Fruit fly (Drosophila melanogaster): ENCODE data around the gene Dip-C.

The Dip-C gene

DNA sequence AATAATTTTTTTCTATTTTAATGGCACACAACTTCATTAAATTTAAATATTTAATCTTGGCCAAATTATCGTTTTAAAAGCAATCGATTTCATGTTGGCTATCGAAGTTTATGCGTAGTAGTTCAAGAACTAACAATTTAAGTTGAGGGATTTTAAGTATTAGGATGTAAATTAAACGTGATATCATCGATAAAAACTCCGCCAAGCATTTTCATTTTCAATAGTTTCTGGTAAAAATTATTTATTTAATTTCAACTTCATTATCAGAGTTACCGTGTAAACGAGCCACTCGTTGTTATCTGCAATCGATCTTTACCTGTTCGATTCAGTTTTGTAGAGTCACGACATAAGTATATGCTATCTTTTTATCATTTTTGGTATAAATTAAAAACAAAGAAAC is 10.6 kb downstream of the Dip-C start (continued):
- TF ChIP-seq CG18011 (GFP tag; optimal IDR thresholded peaks at IDR 0.05) (peak; percentile 84), Aef1 (GFP tag; IDR thresholded peaks at IDR 0.05) (peak; percentile 95), CG11695 (GFP tag; IDR thresholded peaks at IDR 0.05) (peak; percentile 97), BEAF-32 (GFP tag; optimal IDR thresholded peaks at IDR 0.05) (peak; percentile 46), bigmax (GFP tag; optimal IDR thresholded peaks at IDR 0.05) (peak; percentile 74), peb (GFP tag; IDR thresholded peaks at IDR 0.05) (peak; percentile 92), CG14667 (GFP tag; IDR thresholded peaks at IDR 0.05) (peak; percentile 84), NC2β (GFP tag; optimal IDR thresholded peaks at IDR 0.05) (peak; percentile 99), CG32772 (GFP tag; IDR thresholded peaks at IDR 0.05) (peak; percentile 88), H2.0 (GFP tag; IDR thresholded peaks at IDR 0.05) (peak; percentile 96), sisA (GFP tag; IDR thresholded peaks at IDR 0.05) (peak; percentile 89), CG3995 (GFP tag; optimal IDR thresholded peaks at IDR 0.05) (peak; percentile 89), NK7.1 (GFP tag; optimal IDR thresholded peaks at IDR 0.05) (peak; percentile 95), exex (tag; optimal IDR thresholded peaks at IDR 0.05) (peak; percentile 92), CG18619 (GFP tag; optimal IDR thresholded peaks at IDR 0.05) (peak; percentile 94), CG7987 (GFP tag; optimal IDR thresholded peaks at IDR 0.05) (peak; percentile 96), sens-2 (GFP tag; IDR thresholded peaks at IDR 0.05) (peak; percentile 97), ham (GFP tag; IDR thresholded peaks at IDR 0.05) (peak; percentile 57; the same call in 1 of the 2 replicates), Hand (GFP tag; optimal IDR thresholded peaks at IDR 0.05) (peak; percentile 92), ci (GFP tag; IDR thresholded peaks at IDR 0.05) (peak; percentile 99), hb (GFP tag; IDR thresholded peaks at IDR 0.05; ENCODE audit: partially characterized antibody) (no peak), p53 (GFP tag; optimal IDR thresholded peaks at IDR 0.05) (peak; percentile 80), Neu2 (GFP tag; optimal IDR thresholded peaks at IDR 0.05; ENCODE audit: borderline replicate concordance) (peak; percentile 86), Nf-YC (tag; optimal IDR thresholded peaks at IDR 0.05) (peak; percentile 92), otp (GFP tag; IDR thresholded peaks at IDR 0.05) (peak; percentile 95), Asciz (GFP tag; optimal IDR thresholded peaks at IDR 0.05) (peak; percentile 98), mld (GFP tag; IDR thresholded peaks at IDR 0.05; ENCODE audit: partially characterized antibody) (no peak), mirr (GFP tag; optimal IDR thresholded peaks at IDR 0.05) (peak; percentile 99), dpn (GFP tag; optimal IDR thresholded peaks at IDR 0.05) (peak; percentile 94), CG14710 (tag; optimal IDR thresholded peaks at IDR 0.05) (peak; percentile 98), pnt (GFP tag; optimal IDR thresholded peaks at IDR 0.05) (peak; percentile 87), Sox100B (GFP tag; optimal IDR thresholded peaks at IDR 0.05) (peak; percentile 98), CG4328 (GFP tag; optimal IDR thresholded peaks at IDR 0.05) (peak; percentile 97), HmgZ (tag; optimal IDR thresholded peaks at IDR 0.05) (peak; percentile 98), Dad (GFP tag; optimal IDR thresholded peaks at IDR 0.05) (peak; percentile 94), sens (GFP tag) (peak; percentile 99), CG17829 (tag; optimal IDR thresholded peaks at IDR 0.05) (peak; percentile 99), pb (GFP tag; optimal IDR thresholded peaks at IDR 0.05) (peak; percentile 86), CG4424 (GFP tag; optimal IDR thresholded peaks at IDR 0.05) (peak; percentile 99), CG12769 (tag; optimal IDR thresholded peaks at IDR 0.05) (peak; percentile 98), zen (tag; optimal IDR thresholded peaks at IDR 0.05) (peak; percentile 100), phol (tag; optimal IDR thresholded peaks at IDR 0.05) (peak; percentile 99), az2 (GFP tag; optimal IDR thresholded peaks at IDR 0.05) (peak; percentile 97), gsb (GFP tag; IDR thresholded peaks at IDR 0.05) (peak; percentile 92), CG3065 (GFP tag; optimal IDR thresholded peaks at IDR 0.05) (peak; percentile 89), pzg (GFP tag; optimal IDR thresholded peaks at IDR 0.05) (peak; percentile 46), scrt (GFP tag; optimal IDR thresholded peaks at IDR 0.05) (peak; percentile 99), CG1647 (GFP tag; optimal IDR thresholded peaks at IDR 0.05) (peak; percentile 98), CG31224 (GFP tag; IDR thresholded peaks at IDR 0.05) (peak; percentile 90), CG11093 (GFP tag; IDR thresholded peaks at IDR 0.05) (peak; percentile 84), vvl (GFP tag; IDR thresholded peaks at IDR 0.05) (peak; percentile 99)
